Worm (Caenorhabditis elegans) whole organism, L1 larva: Measurements from ENCODE around the gene C26B9.3.

ENCODE experiments used
- C34B4.2 ChIP-seq: sonication (generic microtip); optimal IDR thresholded peaks from 2 replicates; lab custom pipeline; 2017; ENCODE audit warnings: mild to moderate bottlenecking, missing genetic modification characterization, missing compliant biosample characterization
- F16B12.6 ChIP-seq: fragments of 150-350 bp; optimal IDR thresholded peaks from 2 replicates; lab custom pipeline; 2014; ENCODE audit warnings: missing biosample characterization, missing genetic modification characterization
- aly-2 ChIP-seq: fragments of 150-350 bp; optimal IDR thresholded peaks from 2 replicates; lab custom pipeline; 2014; ENCODE audit warnings: missing biosample characterization, missing genetic modification characterization
- ceh-63 ChIP-seq: fragments of 200-800 bp; sonication (Bioruptor generic); optimal IDR thresholded peaks from 2 replicates; lab custom pipeline; 2018; ENCODE audit warnings: mild to moderate bottlenecking, missing genetic modification characterization, missing compliant biosample characterization
- ceh-8 ChIP-seq: fragments of 200-800 bp; sonication (Bioruptor generic); optimal IDR thresholded peaks from 2 replicates; lab custom pipeline; 2018; ENCODE audit warnings: mild to moderate bottlenecking, missing genetic modification characterization, moderate library complexity, missing compliant biosample characterization
- ceh-88 ChIP-seq: fragments of 200-800 bp; sonication (Bioruptor generic); IDR thresholded peaks from 2 replicates; pipeline ENCODE4 v1.3.6; 2022; ENCODE audit warnings: missing genetic modification characterization, missing compliant biosample characterization
- ceh-90 ChIP-seq: sonication (generic microtip); optimal IDR thresholded peaks from 2 replicates; lab custom pipeline; 2016; ENCODE audit warnings: missing genetic modification characterization, missing compliant biosample characterization
- ces-1 ChIP-seq: fragments of 150-350 bp; optimal IDR thresholded peaks from 2 replicates; lab custom pipeline; 2014; ENCODE audit warnings: missing biosample characterization, missing genetic modification reagents, missing genetic modification characterization
- dsc-1 ChIP-seq: sonication (generic microtip); optimal IDR thresholded peaks from 2 replicates; lab custom pipeline; 2016; ENCODE audit warnings: mild to moderate bottlenecking, missing genetic modification characterization, missing compliant biosample characterization
- efl-3 ChIP-seq: fragments of 200-800 bp; sonication (Bioruptor generic); optimal IDR thresholded peaks from 2 replicates; lab custom pipeline; 2018; ENCODE audit warnings: mild to moderate bottlenecking, missing genetic modification characterization, missing compliant biosample characterization
- egl-13 ChIP-seq: sonication (generic microtip); optimal IDR thresholded peaks from 2 replicates; lab custom pipeline; 2016; ENCODE audit warnings: missing genotype, missing genetic modification reagents, missing genetic modification characterization, missing compliant biosample characterization
- egl-27 ChIP-seq, 2 experiments: fragments of 150-350 bp in 1 of 2; sonication (generic microtip); optimal IDR thresholded peaks; 3 replicates each; lab custom pipeline; 2017 to 2018; ENCODE audit warnings: missing biosample characterization in 2 of 2, missing genetic modification characterization in 2 of 2, missing genetic modification reagents in 2 of 2
- elt-2 ChIP-seq: sonication (generic microtip); optimal IDR thresholded peaks from 2 replicates; lab custom pipeline; 2016; ENCODE audit warnings: missing genetic modification characterization, mild to moderate bottlenecking, inconsistent platforms, missing compliant biosample characterization, missing genetic modification reagents
- elt-3 ChIP-seq, 6 experiments: fragments of 150-350 bp in 1 of 6; sonication (generic microtip); optimal IDR thresholded peaks; 2 replicates each; lab custom pipeline; 2017 to 2018; ENCODE audit warnings: missing biosample characterization in 6 of 6, missing genetic modification characterization in 6 of 6, inconsistent platforms in 1 of 6
- ets-5 ChIP-seq: fragments of 200-800 bp; sonication (Bioruptor generic); IDR thresholded peaks from 2 replicates; pipeline ENCODE4 v1.3.6; 2022; ENCODE audit warnings: missing genetic modification characterization, missing compliant biosample characterization
- fkh-10 ChIP-seq: sonication (generic microtip); optimal IDR thresholded peaks from 2 replicates; lab custom pipeline; 2017; ENCODE audit warnings: missing biosample characterization, missing genetic modification reagents, missing genetic modification characterization
- fkh-4 ChIP-seq: sonication (generic microtip); optimal IDR thresholded peaks from 2 replicates; lab custom pipeline; 2016; ENCODE audit warnings: missing compliant biosample characterization, missing genetic modification characterization, borderline replicate concordance
- fkh-8 ChIP-seq: sonication (generic microtip); optimal IDR thresholded peaks from 2 replicates; lab custom pipeline; 2016; ENCODE audit warnings: mild to moderate bottlenecking, missing genetic modification characterization, missing compliant biosample characterization
- fos-1 ChIP-seq: fragments of 150-350 bp; optimal IDR thresholded peaks from 2 replicates; lab custom pipeline; 2014; ENCODE audit warnings: missing biosample characterization, missing genetic modification characterization
- hlh-17 ChIP-seq: fragments of 200-800 bp; sonication (Bioruptor generic); optimal IDR thresholded peaks from 2 replicates; lab custom pipeline; 2018; ENCODE audit warnings: missing genetic modification characterization, mild to moderate bottlenecking, missing compliant biosample characterization, moderate library complexity, borderline replicate concordance
- hlh-4 ChIP-seq: sonication (generic microtip); optimal IDR thresholded peaks from 2 replicates; lab custom pipeline; 2016; ENCODE audit warnings: mild to moderate bottlenecking, missing genetic modification characterization, missing compliant biosample characterization
- hpl-2 ChIP-seq: fragments of 150-350 bp; optimal IDR thresholded peaks from 2 replicates; lab custom pipeline; 2014; ENCODE audit warnings: missing biosample characterization, missing genetic modification reagents, missing genetic modification characterization
- irx-1 ChIP-seq: sonication (generic microtip); optimal IDR thresholded peaks from 2 replicates; lab custom pipeline; 2016; ENCODE audit warnings: missing genetic modification characterization, missing compliant biosample characterization
- isw-1 ChIP-seq: fragments of 200-800 bp; sonication (Bioruptor generic); IDR thresholded peaks from 2 replicates; pipeline ENCODE4 v1.3.6; 2022; ENCODE audit warnings: missing genetic modification characterization, missing compliant biosample characterization
- jun-1 ChIP-seq: fragments of 150-350 bp; optimal IDR thresholded peaks from 2 replicates; lab custom pipeline; 2014; ENCODE audit warnings: missing biosample characterization, missing genetic modification reagents, missing genetic modification characterization
- lin-13 ChIP-seq: fragments of 150-350 bp; optimal IDR thresholded peaks from 2 replicates; lab custom pipeline; 2014; ENCODE audit warnings: missing biosample characterization, missing genetic modification reagents, missing genetic modification characterization
- lin-14 ChIP-seq: fragments of 200-800 bp; sonication (Bioruptor generic); optimal IDR thresholded peaks from 2 replicates; lab custom pipeline; 2018; ENCODE audit warnings: mild to moderate bottlenecking, missing genetic modification characterization, moderate library complexity, missing compliant biosample characterization
- lin-35 ChIP-seq, 2 experiments: fragments of 150-350 bp; optimal IDR thresholded peaks; 2 replicates each; lab custom pipeline; 2014; ENCODE audit warnings: missing biosample characterization in 2 of 2, missing genetic modification characterization in 2 of 2, missing genetic modification reagents in 2 of 2
- lin-39 ChIP-seq: fragments of 150-350 bp; optimal IDR thresholded peaks from 2 replicates; lab custom pipeline; 2014; ENCODE audit warnings: missing biosample characterization, missing genetic modification reagents, missing genetic modification characterization
- lir-3 ChIP-seq: sonication (generic microtip); optimal IDR thresholded peaks from 2 replicates; lab custom pipeline; 2016; ENCODE audit warnings: mild to moderate bottlenecking, missing genetic modification characterization, moderate library complexity, missing compliant biosample characterization; ENCODE audit not compliant: poor library complexity
- lsy-2 ChIP-seq, 2 experiments: fragments of 150-350 bp; optimal IDR thresholded peaks; 2 replicates each; lab custom pipeline; 2014; ENCODE audit warnings: missing biosample characterization in 2 of 2, missing genetic modification characterization in 2 of 2
- mdl-1 ChIP-seq, 2 experiments: fragments of 150-350 bp; optimal IDR thresholded peaks; 2 replicates each; lab custom pipeline; 2014 to 2017; ENCODE audit warnings: missing biosample characterization in 2 of 2, missing genetic modification characterization in 2 of 2, inconsistent platforms in 1 of 2
- mef-2 ChIP-seq: fragments of 150-350 bp; optimal IDR thresholded peaks from 2 replicates; lab custom pipeline; 2014; ENCODE audit warnings: missing biosample characterization, missing genetic modification characterization
- nhr-11 ChIP-seq: fragments of 150-350 bp; optimal IDR thresholded peaks from 2 replicates; lab custom pipeline; 2014; ENCODE audit warnings: missing biosample characterization, missing genetic modification characterization
- nhr-12 ChIP-seq: sonication (generic microtip); optimal IDR thresholded peaks from 2 replicates; lab custom pipeline; 2017; ENCODE audit warnings: missing biosample characterization, missing genetic modification characterization
- nhr-28 ChIP-seq: fragments of 150-350 bp; optimal IDR thresholded peaks from 2 replicates; lab custom pipeline; 2014; ENCODE audit warnings: missing biosample characterization, missing genetic modification characterization
- nhr-47 ChIP-seq: sonication (generic microtip); optimal IDR thresholded peaks from 2 replicates; lab custom pipeline; 2016; ENCODE audit warnings: mild to moderate bottlenecking, missing genetic modification characterization, moderate library complexity, missing compliant biosample characterization
- nhr-76 ChIP-seq: sonication (generic microtip); optimal IDR thresholded peaks from 2 replicates; lab custom pipeline; 2017; ENCODE audit warnings: missing biosample characterization, missing genetic modification characterization
- nhr-77 ChIP-seq: fragments of 150-350 bp; optimal IDR thresholded peaks from 2 replicates; lab custom pipeline; 2014; ENCODE audit warnings: missing biosample characterization, missing genetic modification characterization
- nhr-90 ChIP-seq: sonication (generic microtip); optimal IDR thresholded peaks from 2 replicates; lab custom pipeline; 2016; ENCODE audit warnings: mild to moderate bottlenecking, missing genetic modification characterization, missing compliant biosample characterization; ENCODE audit not compliant: poor library complexity
- pqm-1 ChIP-seq: sonication (generic microtip); optimal IDR thresholded peaks from 3 replicates; lab custom pipeline; 2017; ENCODE audit warnings: missing biosample characterization, missing genetic modification characterization
- rnt-1 ChIP-seq: sonication (generic microtip); optimal IDR thresholded peaks from 2 replicates; lab custom pipeline; 2016; ENCODE audit warnings: mild to moderate bottlenecking, missing genetic modification characterization, moderate library complexity, missing compliant biosample characterization
- snu-23 ChIP-seq: sonication (generic microtip); optimal IDR thresholded peaks from 2 replicates; lab custom pipeline; 2016; ENCODE audit warnings: missing genetic modification characterization, missing compliant biosample characterization
- sox-4 ChIP-seq: sonication (generic microtip); optimal IDR thresholded peaks from 2 replicates; lab custom pipeline; 2016; ENCODE audit warnings: missing genetic modification characterization, missing compliant biosample characterization
- swsn-7 ChIP-seq: sonication (generic microtip); optimal IDR thresholded peaks from 2 replicates; lab custom pipeline; 2016; ENCODE audit warnings: missing genetic modification characterization, missing compliant biosample characterization
- tbx-2 ChIP-seq: sonication (generic microtip); optimal IDR thresholded peaks from 2 replicates; lab custom pipeline; 2016; ENCODE audit warnings: missing genetic modification characterization, missing compliant biosample characterization
- tlp-1 ChIP-seq: fragments of 150-350 bp; optimal IDR thresholded peaks from 2 replicates; lab custom pipeline; 2014; ENCODE audit warnings: missing biosample characterization, missing genetic modification characterization
- unc-130 ChIP-seq: fragments of 150-350 bp; optimal IDR thresholded peaks from 2 replicates; lab custom pipeline; 2017; ENCODE audit warnings: missing biosample characterization, missing genetic modification characterization, inconsistent platforms
- unc-62 ChIP-seq: fragments of 150-350 bp; optimal IDR thresholded peaks from 2 replicates; lab custom pipeline; 2014; ENCODE audit warnings: missing biosample characterization, missing genetic modification reagents, missing genetic modification characterization
- unc-86 ChIP-seq: sonication (generic microtip); optimal IDR thresholded peaks from 2 replicates; lab custom pipeline; 2016; ENCODE audit warnings: missing genetic modification characterization, missing compliant biosample characterization
- unc-98 ChIP-seq: fragments of 200-800 bp; sonication (Bioruptor generic); IDR thresholded peaks from 2 replicates; pipeline ENCODE4 v1.3.6; 2022; ENCODE audit warnings: missing genetic modification characterization, missing compliant biosample characterization
- vab-15 ChIP-seq: sonication (generic microtip); optimal IDR thresholded peaks from 2 replicates; lab custom pipeline; 2017; ENCODE audit warnings: missing genotype, mild to moderate bottlenecking, missing genetic modification characterization, missing compliant biosample characterization
- zag-1 ChIP-seq: fragments of 150-350 bp; optimal IDR thresholded peaks from 2 replicates; lab custom pipeline; 2014; ENCODE audit warnings: missing biosample characterization, missing genetic modification characterization
- zip-4 ChIP-seq: fragments of 200-800 bp; sonication (Bioruptor generic); optimal IDR thresholded peaks from 2 replicates; lab custom pipeline; 2018; ENCODE audit warnings: mild to moderate bottlenecking, missing genetic modification characterization, moderate library complexity, missing compliant biosample characterization

C26B9.3 gene

ce11 chrX:5336498-5336897, 1.6 kb upstream of the C26B9.3 start (continued):
- TF ChIP-seq nhr-90 (tag; lab: Kevin White, UChicago), result peak; percentile 45
- TF ChIP-seq hlh-4 (tag; lab: Kevin White, UChicago), result no peak
- no peak for TF ChIP-seq lin-13 (GFP tag; lab: Kevin White, UChicago)
- TF ChIP-seq snu-23 (GFP tag; lab: Kevin White, UChicago), result peak; percentile 67
- peak; percentile 25 for TF ChIP-seq hpl-2 (GFP tag; lab: Kevin White, UChicago)
- TF ChIP-seq zip-4 (GFP tag; lab: Kevin White, UChicago), result no peak
- TF ChIP-seq nhr-12, result no peak
- peak in 1 of 2 experiments; percentile 83 for TF ChIP-seq mdl-1 (tag; optimal IDR thresholded peaks at IDR 0.05; lab: Kevin White, UChicago)
- TF ChIP-seq rnt-1 (tag; lab: Kevin White, UChicago), result peak; percentile 53
- no peak for TF ChIP-seq efl-3 (GFP tag; lab: Kevin White, UChicago)
- TF ChIP-seq pqm-1 (tag; lab: Kevin White, UChicago), result no peak
- no peak for TF ChIP-seq ets-5
- TF ChIP-seq nhr-76 (tag; lab: Kevin White, UChicago), result no peak
- TF ChIP-seq fkh-10 (GFP tag; lab: Kevin White, UChicago), result peak; percentile 20
- TF ChIP-seq zag-1 (tag; lab: Kevin White, UChicago), result no peak
- no peak for TF ChIP-seq fkh-4 (tag; lab: Kevin White, UChicago)
- peak; percentile 37 for TF ChIP-seq isw-1
- no peak for TF ChIP-seq ceh-8 (GFP tag; lab: Kevin White, UChicago)
- peak; percentile 24 for TF ChIP-seq unc-86 (tag; lab: Kevin White, UChicago)
- no peak for TF ChIP-seq aly-2 (tag; lab: Kevin White, UChicago)
- TF ChIP-seq nhr-77, result no peak
- TF ChIP-seq dsc-1, result no peak
- TF ChIP-seq nhr-28 (tag; lab: Kevin White, UChicago), result no peak
- no peak for TF ChIP-seq ceh-88 (GFP tag; lab: Robert Waterston, UW)
- peak; percentile 43 for TF ChIP-seq nhr-47 (tag; lab: Kevin White, UChicago)
- no peak for TF ChIP-seq F16B12.6 (tag; lab: Kevin White, UChicago)
- no peak for TF ChIP-seq unc-130
- TF ChIP-seq egl-13 (tag; lab: Kevin White, UChicago), result peak; percentile 12
- TF ChIP-seq mef-2 (tag; lab: Kevin White, UChicago), result no peak
- no peak for TF ChIP-seq tlp-1 (tag; lab: Kevin White, UChicago)
- TF ChIP-seq lsy-2 (tag; optimal IDR thresholded peaks at IDR 0.05; lab: Kevin White, UChicago), result peak; percentile 44 to 61
- TF ChIP-seq fos-1, result no peak
- TF ChIP-seq lin-35 (GFP tag; optimal IDR thresholded peaks at IDR 0.05; lab: Kevin White, UChicago), result peak; percentile 25 to 58
- peak; percentile 55 for TF ChIP-seq tbx-2
- no peak for TF ChIP-seq egl-27 (tag; optimal IDR thresholded peaks at IDR 0.05; lab: Kevin White, UChicago)
- no peak for TF ChIP-seq irx-1 (tag; lab: Kevin White, UChicago)
- no peak for TF ChIP-seq lin-39 (tag; lab: Kevin White, UChicago)
- TF ChIP-seq vab-15 (tag; lab: Kevin White, UChicago), result no peak
- peak; percentile 29 for TF ChIP-seq jun-1 (tag; lab: Kevin White, UChicago)
- TF ChIP-seq lin-14, result peak; percentile 90
- no peak for TF ChIP-seq unc-62 (GFP tag; lab: Kevin White, UChicago)
- no peak for TF ChIP-seq unc-98
- TF ChIP-seq lir-3 (tag; lab: Kevin White, UChicago), result no peak
- no peak for TF ChIP-seq sox-4
- no peak for TF ChIP-seq elt-2 (tag; lab: Kevin White, UChicago)
- peak; percentile 61 for TF ChIP-seq swsn-7 (tag; lab: Kevin White, UChicago)
- no peak for TF ChIP-seq ceh-90 (tag; lab: Kevin White, UChicago)
- TF ChIP-seq hlh-17, result no peak
- no peak for TF ChIP-seq ces-1 (GFP tag; lab: Kevin White, UChicago)
- TF ChIP-seq nhr-11 (tag; lab: Kevin White, UChicago), result no peak
- no peak for TF ChIP-seq C34B4.2 (tag; lab: Kevin White, UChicago)
- peak; percentile 64 for TF ChIP-seq fkh-8 (tag; lab: Kevin White, UChicago)
- TF ChIP-seq elt-3 (tag; optimal IDR thresholded peaks at IDR 0.05; lab: Kevin White, UChicago), result peak in 1 of 6 experiments; percentile 49
- no peak for TF ChIP-seq ceh-63 (GFP tag; lab: Kevin White, UChicago)
